Worm (Caenorhabditis elegans) whole organism, L3 larva: ENCODE data around the gene Y49E10.21.

Experiments
- R02D3.7 ChIP-seq: fragments of 150-350 bp; optimal IDR thresholded peaks from 2 replicates; lab custom pipeline; 2014; ENCODE audit warnings: missing biosample characterization, missing genetic modification characterization
- ceh-16 ChIP-seq: sonication (generic microtip); optimal IDR thresholded peaks from 2 replicates; lab custom pipeline; 2017; ENCODE audit warnings: missing biosample characterization, missing genetic modification characterization
- ceh-28 ChIP-seq: fragments of 150-350 bp; optimal IDR thresholded peaks from 2 replicates; lab custom pipeline; 2014; ENCODE audit warnings: missing biosample characterization, missing genetic modification reagents, missing genetic modification characterization
- ceh-82 ChIP-seq: fragments of 150-350 bp; optimal IDR thresholded peaks from 2 replicates; lab custom pipeline; 2014; ENCODE audit warnings: missing biosample characterization, missing genetic modification characterization
- ceh-9 ChIP-seq: sonication (generic microtip); optimal IDR thresholded peaks from 2 replicates; lab custom pipeline; 2018; ENCODE audit warnings: missing biosample characterization, missing genetic modification characterization
- daf-12 ChIP-seq: fragments of 150-350 bp; optimal IDR thresholded peaks from 2 replicates; lab custom pipeline; 2014; ENCODE audit warnings: missing biosample characterization, missing genetic modification reagents, missing genetic modification characterization
- egl-27 ChIP-seq: sonication (generic microtip); optimal IDR thresholded peaks from 4 replicates; lab custom pipeline; 2017; ENCODE audit warnings: missing biosample characterization, missing genetic modification reagents, missing genetic modification characterization
- egl-5 ChIP-seq: fragments of 150-350 bp; optimal IDR thresholded peaks from 2 replicates; lab custom pipeline; 2017; ENCODE audit warnings: missing biosample characterization, missing genetic modification reagents, missing genetic modification characterization, inconsistent platforms
- elt-1 ChIP-seq: fragments of 150-350 bp; optimal IDR thresholded peaks from 2 replicates; lab custom pipeline; 2014; ENCODE audit warnings: missing biosample characterization, missing genetic modification characterization
- elt-2 ChIP-seq: sonication (generic microtip); optimal IDR thresholded peaks from 2 replicates; lab custom pipeline; 2016; ENCODE audit warnings: missing genetic modification reagents, mild to moderate bottlenecking, missing genetic modification characterization, missing compliant biosample characterization
- elt-3 ChIP-seq, 3 experiments: fragments of 150-350 bp in 1 of 3; sonication (generic microtip) in 2 of 3; optimal IDR thresholded peaks; 2 replicates in 2 of 3; 4 replicates in 1 of 3; lab custom pipeline; 2014 to 2017; ENCODE audit warnings: missing biosample characterization in 3 of 3, missing genetic modification characterization in 3 of 3
- fkh-2 ChIP-seq: fragments of 150-350 bp; optimal IDR thresholded peaks from 2 replicates; lab custom pipeline; 2014; ENCODE audit warnings: missing biosample characterization, missing genetic modification reagents, missing genetic modification characterization
- hmg-11 ChIP-seq: sonication (generic microtip); optimal IDR thresholded peaks from 2 replicates; lab custom pipeline; 2016; ENCODE audit warnings: missing genetic modification characterization, missing compliant biosample characterization
- jun-1 ChIP-seq: fragments of 150-350 bp; optimal IDR thresholded peaks from 2 replicates; lab custom pipeline; 2014; ENCODE audit warnings: missing biosample characterization, missing genetic modification reagents, missing genetic modification characterization
- lin-15B ChIP-seq: fragments of 150-350 bp; optimal IDR thresholded peaks from 2 replicates; lab custom pipeline; 2014; ENCODE audit warnings: missing biosample characterization, missing genetic modification characterization
- lsy-12 ChIP-seq: sonication (generic microtip); optimal IDR thresholded peaks from 2 replicates; lab custom pipeline; 2016; ENCODE audit warnings: mild to moderate bottlenecking, missing genetic modification characterization, missing compliant biosample characterization
- mdl-1 ChIP-seq: fragments of 150-350 bp; optimal IDR thresholded peaks from 2 replicates; lab custom pipeline; 2014; ENCODE audit warnings: missing biosample characterization, missing genetic modification characterization
- nfya-1 ChIP-seq: sonication (generic microtip); optimal IDR thresholded peaks from 2 replicates; lab custom pipeline; 2017; ENCODE audit warnings: missing genetic modification characterization, mild to moderate bottlenecking, missing compliant biosample characterization, antibody characterized with exemption, moderate library complexity; ENCODE audit not compliant: insufficient read depth
- nhr-11 ChIP-seq: fragments of 150-350 bp; optimal IDR thresholded peaks from 2 replicates; lab custom pipeline; 2014; ENCODE audit warnings: missing biosample characterization, missing genetic modification characterization
- nhr-12 ChIP-seq: fragments of 150-350 bp; optimal IDR thresholded peaks from 2 replicates; lab custom pipeline; 2014; ENCODE audit warnings: missing biosample characterization, missing genetic modification characterization
- nhr-237 ChIP-seq: fragments of 150-350 bp; optimal IDR thresholded peaks from 2 replicates; lab custom pipeline; 2014; ENCODE audit warnings: missing biosample characterization, missing genetic modification characterization
- nhr-25 ChIP-seq: sonication (generic microtip); optimal IDR thresholded peaks from 2 replicates; lab custom pipeline; 2017; ENCODE audit warnings: missing biosample characterization, missing genetic modification characterization
- nhr-28 ChIP-seq: fragments of 150-350 bp; optimal IDR thresholded peaks from 2 replicates; lab custom pipeline; 2014; ENCODE audit warnings: missing biosample characterization, missing genetic modification characterization
- nhr-67 ChIP-seq: fragments of 150-350 bp; optimal IDR thresholded peaks from 2 replicates; lab custom pipeline; 2014; ENCODE audit warnings: missing biosample characterization, missing genetic modification characterization
- nhr-76 ChIP-seq: fragments of 150-350 bp; sonication (generic microtip); optimal IDR thresholded peaks from 5 replicates; lab custom pipeline; 2014; ENCODE audit warnings: missing biosample characterization, missing genetic modification characterization
- nhr-77 ChIP-seq: fragments of 150-350 bp; optimal IDR thresholded peaks from 2 replicates; lab custom pipeline; 2014; ENCODE audit warnings: missing biosample characterization, missing genetic modification characterization
- pha-4 ChIP-seq: fragments of 150-350 bp; optimal IDR thresholded peaks from 2 replicates; lab custom pipeline; 2014; ENCODE audit warnings: missing biosample characterization, missing genetic modification reagents, missing genetic modification characterization
- pqm-1 ChIP-seq: fragments of 150-350 bp; optimal IDR thresholded peaks from 2 replicates; lab custom pipeline; 2017; ENCODE audit warnings: missing biosample characterization, missing genetic modification characterization, inconsistent platforms
- sea-2 ChIP-seq: fragments of 150-350 bp; sonication (generic microtip); optimal IDR thresholded peaks from 4 replicates; lab custom pipeline; 2014; ENCODE audit warnings: missing biosample characterization, missing genetic modification reagents, missing genetic modification characterization
- skn-1 ChIP-seq: fragments of 150-350 bp; optimal IDR thresholded peaks from 2 replicates; lab custom pipeline; 2014; ENCODE audit warnings: missing biosample characterization, missing genetic modification characterization
- snpc-4 ChIP-seq: fragments of 150-350 bp; optimal IDR thresholded peaks from 2 replicates; lab custom pipeline; 2014; ENCODE audit warnings: missing biosample characterization, missing genetic modification characterization
- tbx-2 ChIP-seq: sonication (generic microtip); optimal IDR thresholded peaks from 2 replicates; lab custom pipeline; 2016; ENCODE audit warnings: mild to moderate bottlenecking, missing genetic modification characterization, missing compliant biosample characterization
- unc-39 ChIP-seq: sonication (generic microtip); optimal IDR thresholded peaks from 4 replicates; lab custom pipeline; 2017; ENCODE audit warnings: missing biosample characterization, missing genetic modification characterization
- zag-1 ChIP-seq: fragments of 150-350 bp; optimal IDR thresholded peaks from 2 replicates; lab custom pipeline; 2014; ENCODE audit warnings: missing biosample characterization, missing genetic modification characterization
- ztf-11 ChIP-seq: fragments of 150-350 bp; optimal IDR thresholded peaks from 2 replicates; lab custom pipeline; 2014; ENCODE audit warnings: missing biosample characterization, missing genetic modification characterization

Gene Y49E10.21

DNA sequence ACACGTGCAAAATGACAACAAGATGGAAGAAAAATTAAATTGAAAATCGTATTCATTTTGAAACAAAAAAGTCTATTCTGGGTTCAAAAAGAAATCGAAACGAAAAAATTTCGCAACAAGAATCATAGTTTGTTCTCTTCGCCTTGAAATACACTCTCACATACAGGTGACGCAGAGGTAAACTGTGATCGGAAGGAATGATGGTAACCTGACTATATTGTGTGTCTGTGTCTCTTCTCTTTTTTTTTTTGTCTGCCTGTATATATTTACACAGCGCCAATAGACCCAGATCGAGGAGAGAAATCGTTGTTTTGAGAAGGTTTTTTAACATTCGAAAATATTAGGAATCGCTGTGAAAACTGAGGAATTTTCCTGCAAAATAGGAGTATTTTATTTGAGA lies 33.3 kb upstream of the Y49E10.21 start:
- TF ChIP-seq fkh-2, result no peak
- TF ChIP-seq egl-27 (tag; lab: Kevin White, UChicago), result no peak
- no peak for TF ChIP-seq nhr-237
- TF ChIP-seq nhr-11 (tag; lab: Kevin White, UChicago), result no peak
- peak; percentile 97 for TF ChIP-seq pha-4 (tag; lab: Kevin White, UChicago)
- peak; percentile 67 for TF ChIP-seq jun-1 (tag; lab: Kevin White, UChicago)
- no peak for TF ChIP-seq R02D3.7 (tag; lab: Kevin White, UChicago)
- TF ChIP-seq elt-1, result no peak
- no peak for TF ChIP-seq mdl-1 (tag; lab: Kevin White, UChicago)
- TF ChIP-seq lsy-12 (tag; lab: Kevin White, UChicago), result no peak
- no peak for TF ChIP-seq skn-1 (tag; lab: Kevin White, UChicago)
- TF ChIP-seq ceh-16 (tag; lab: Kevin White, UChicago), result no peak
- no peak for TF ChIP-seq ztf-11 (tag; lab: Kevin White, UChicago)
- TF ChIP-seq ceh-82 (tag; lab: Kevin White, UChicago), result no peak
- peak; percentile 15 for TF ChIP-seq nfya-1
- TF ChIP-seq nhr-67 (tag; lab: Kevin White, UChicago), result no peak
- no peak for TF ChIP-seq daf-12 (tag; lab: Kevin White, UChicago)
- TF ChIP-seq nhr-28 (tag; lab: Kevin White, UChicago), result no peak
- TF ChIP-seq hmg-11 (tag; lab: Kevin White, UChicago), result peak; percentile 39
- TF ChIP-seq nhr-25 (tag; lab: Kevin White, UChicago), result peak; percentile 52
- no peak for TF ChIP-seq egl-5
- peak; percentile 42 for TF ChIP-seq snpc-4 (tag; lab: Kevin White, UChicago)
- TF ChIP-seq tbx-2 (tag; lab: Kevin White, UChicago), result no peak
- TF ChIP-seq pqm-1, result no peak
- TF ChIP-seq ceh-28 (tag; lab: Kevin White, UChicago), result no peak
- no peak for TF ChIP-seq nhr-77 (tag; lab: Kevin White, UChicago)
- peak; percentile 30 for TF ChIP-seq elt-2 (tag; lab: Kevin White, UChicago)
- no peak for TF ChIP-seq sea-2 (GFP tag; lab: Kevin White, UChicago)
- TF ChIP-seq nhr-76 (tag; lab: Kevin White, UChicago), result no peak
- TF ChIP-seq, all 47 proteins: peak for 7

DNA sequence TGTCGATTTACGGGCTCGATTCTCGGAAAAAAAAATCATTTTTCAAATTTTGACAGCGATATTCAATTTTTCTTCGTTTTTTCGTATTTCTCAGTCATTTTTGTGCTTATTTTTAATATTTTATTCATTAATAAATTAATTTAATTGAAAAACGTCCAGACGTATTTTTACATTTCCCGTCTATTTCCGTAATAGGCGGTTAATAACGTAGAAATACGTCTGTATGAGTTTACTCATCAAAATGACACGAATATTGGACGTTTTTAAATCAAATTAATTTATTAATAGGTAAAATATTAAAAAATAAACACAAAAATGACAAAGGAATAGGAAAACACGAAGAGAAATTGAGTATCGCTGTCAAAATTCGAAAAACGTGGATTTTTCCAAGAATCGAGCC lies 32.7 kb upstream of the Y49E10.21 start:
- no peak for TF ChIP-seq lin-15B (tag; lab: Kevin White, UChicago)
- TF ChIP-seq nhr-11 (tag; lab: Kevin White, UChicago), result no peak
- TF ChIP-seq ceh-9, result no peak
- TF ChIP-seq elt-3 (tag; optimal IDR thresholded peaks at IDR 0.05; lab: Kevin White, UChicago), result no peak
- TF ChIP-seq zag-1, result no peak
- no peak for TF ChIP-seq nhr-67 (tag; lab: Kevin White, UChicago)
- TF ChIP-seq ceh-82 (tag; lab: Kevin White, UChicago), result no peak
- TF ChIP-seq R02D3.7 (tag; lab: Kevin White, UChicago), result no peak

DNA sequence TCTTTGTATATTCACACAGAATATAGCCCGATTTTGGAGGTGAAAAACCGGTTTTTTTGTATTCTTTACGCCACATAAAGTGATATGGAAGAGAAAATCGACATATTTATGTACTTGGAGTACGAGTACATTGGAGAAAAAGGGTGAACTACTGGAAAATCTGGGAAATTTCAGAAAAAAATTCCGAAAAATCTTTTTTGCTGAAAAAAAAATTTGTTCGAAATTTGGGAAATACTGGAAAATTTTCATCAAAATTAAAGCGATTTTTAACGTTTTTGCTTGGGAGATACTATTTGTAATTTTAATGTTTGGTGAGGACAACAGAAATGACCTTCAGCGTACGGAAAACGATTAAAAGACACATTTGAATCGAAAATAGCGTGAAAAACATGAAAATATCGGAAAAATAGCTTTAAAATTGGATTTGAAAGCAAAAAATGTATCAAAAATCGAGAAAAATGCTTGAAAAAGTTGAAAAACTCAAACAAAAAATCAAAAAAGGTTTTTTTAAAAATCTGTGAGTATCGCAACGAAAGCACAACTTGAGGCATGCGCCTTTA lies 31.5 kb upstream of the Y49E10.21 start:
- TF ChIP-seq snpc-4 (tag; lab: Kevin White, UChicago) (no peak), hmg-11 (tag; lab: Kevin White, UChicago) (no peak), elt-3 (tag; optimal IDR thresholded peaks at IDR 0.05; lab: Kevin White, UChicago) (no peak)

DNA sequence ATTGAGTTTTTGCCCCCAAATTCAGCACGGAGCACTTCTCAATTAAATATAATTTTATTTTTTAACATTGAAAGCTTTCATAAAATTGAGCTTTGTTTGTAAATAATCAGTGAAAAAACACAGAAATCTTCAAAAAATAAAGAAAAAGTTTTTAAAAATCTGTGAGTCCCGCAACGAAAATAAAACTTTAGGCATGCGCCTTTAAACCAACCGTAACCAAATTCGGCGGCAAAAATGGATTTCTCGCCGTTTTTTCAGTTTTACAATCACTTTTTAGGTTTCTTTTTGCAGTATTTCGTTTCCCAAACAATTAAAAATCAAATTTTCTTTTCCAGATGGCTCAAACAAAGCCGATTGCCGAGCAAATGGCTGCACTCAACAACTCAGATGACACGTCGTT lies 30.8 kb upstream of the Y49E10.21 start, which contains the start of gene pie-1:
Gene pie-1 (plus strand): TSS at position 336 of the 400 bp plus-strand sequence.
- TF ChIP-seq fkh-2, result no peak
- no peak for TF ChIP-seq elt-2 (tag; lab: Kevin White, UChicago)
- no peak for TF ChIP-seq nhr-28 (tag; lab: Kevin White, UChicago)
- TF ChIP-seq skn-1 (tag; lab: Kevin White, UChicago), result no peak
- TF ChIP-seq ztf-11 (tag; lab: Kevin White, UChicago), result no peak
- no peak for TF ChIP-seq elt-3 (tag; optimal IDR thresholded peaks at IDR 0.05; lab: Kevin White, UChicago)
- no peak for TF ChIP-seq unc-39 (tag; lab: Kevin White, UChicago)
- TF ChIP-seq nhr-12 (tag; lab: Kevin White, UChicago), result no peak
- no peak for TF ChIP-seq nfya-1
- TF ChIP-seq egl-27 (tag; lab: Kevin White, UChicago), result no peak
